Fruit fly (Drosophila melanogaster): ENCODE measurements around the gene Pdf.

Gene Pdf

dm6 chr3R:26413788-26414187 is 42.2 kb downstream of the Pdf start, which contains the start of gene Ald2:
Ald2 (plus strand) TSS chr3R:26414088.
- TF ChIP-seq emc (GFP tag; optimal IDR thresholded peaks at IDR 0.05) (no peak), CG6175 (GFP tag; IDR thresholded peaks at IDR 0.05) (no peak), pnt (GFP tag; optimal IDR thresholded peaks at IDR 0.05) (no peak), Nf-YA (GFP tag; IDR thresholded peaks at IDR 0.05) (no peak), Dll (GFP tag; IDR thresholded peaks at IDR 0.05; ENCODE audit: partially characterized antibody) (no peak), CG3838 (GFP tag; optimal IDR thresholded peaks at IDR 0.05) (no peak), CG11085 (GFP tag; IDR thresholded peaks at IDR 0.05) (no peak), CG1832 (GFP tag; optimal IDR thresholded peaks at IDR 0.05) (no peak), CG31365 (tag; optimal IDR thresholded peaks at IDR 0.05) (no peak), CG6654 (GFP tag; optimal IDR thresholded peaks at IDR 0.05) (no peak), Kr (GFP tag; optimal IDR thresholded peaks at IDR 0.05) (no peak)

- TF ChIP-seq CG7987 (GFP tag; optimal IDR thresholded peaks at IDR 0.05) (no peak), mld (GFP tag; IDR thresholded peaks at IDR 0.05; ENCODE audit: partially characterized antibody) (no peak), Dll (GFP tag; IDR thresholded peaks at IDR 0.05; ENCODE audit: partially characterized antibody) (no peak), kah (GFP tag; optimal IDR thresholded peaks at IDR 0.05) (no peak), sob (GFP tag; IDR thresholded peaks at IDR 0.05) (peak; percentile 29; the same call in 1 of the 2 replicates), CG6175 (GFP tag; IDR thresholded peaks at IDR 0.05) (no peak), Mrtf (GFP tag; IDR thresholded peaks at IDR 0.05) (peak; percentile 41; the same call in 1 of the 3 replicates), Nf-YC (tag; optimal IDR thresholded peaks at IDR 0.05) (no peak), HLH3B (GFP tag; IDR thresholded peaks at IDR 0.05) (peak; percentile 61; the same call in 1 of the 2 replicates), CG7839 (tag; optimal IDR thresholded peaks at IDR 0.05) (peak; percentile 67), CG3995 (GFP tag; optimal IDR thresholded peaks at IDR 0.05) (no peak), CG7372 (GFP tag; IDR thresholded peaks at IDR 0.05) (no peak), bcd (GFP tag; optimal IDR thresholded peaks at IDR 0.05) (peak; percentile 3), slbo (GFP tag; IDR thresholded peaks at IDR 0.05) (no peak), Xrp1 (GFP tag; IDR thresholded peaks at IDR 0.05) (no peak), CG32532 (GFP tag; IDR thresholded peaks at IDR 0.05) (no peak), CG13123 (GFP tag; optimal IDR thresholded peaks at IDR 0.05) (no peak), CoRest (tag; optimal IDR thresholded peaks at IDR 0.05) (no peak), lmd (GFP tag; IDR thresholded peaks at IDR 0.05) (peak; percentile 55), CG11085 (GFP tag; IDR thresholded peaks at IDR 0.05) (no peak), grau (tag; optimal IDR thresholded peaks at IDR 0.05) (no peak), ewg (GFP tag; optimal IDR thresholded peaks at IDR 0.05) (no peak), sna (GFP tag; IDR thresholded peaks at IDR 0.05; ENCODE audit: partially characterized antibody) (no peak), Hey (tag; optimal IDR thresholded peaks at IDR 0.05) (no peak), cwo (GFP tag; optimal IDR thresholded peaks at IDR 0.05) (peak; percentile 18), CG17829 (tag; optimal IDR thresholded peaks at IDR 0.05) (no peak), E2f2 (GFP tag; IDR thresholded peaks at IDR 0.05) (no peak), ttk (GFP tag; IDR thresholded peaks at IDR 0.05) (peak; percentile 53), ATbp (GFP tag; optimal IDR thresholded peaks at IDR 0.05) (no peak), klu (GFP tag; IDR thresholded peaks at IDR 0.05) (no peak), CG11247 (GFP tag; IDR thresholded peaks at IDR 0.05) (no peak), CG3281 (GFP tag; optimal IDR thresholded peaks at IDR 0.05) (peak; percentile 0), CG7963 (GFP tag; IDR thresholded peaks at IDR 0.05; ENCODE audit: partially characterized antibody) (no peak), TFAM (GFP tag; optimal IDR thresholded peaks at IDR 0.05) (no peak), lab (GFP tag; optimal IDR thresholded peaks at IDR 0.05) (peak; percentile 43), toy (GFP tag; IDR thresholded peaks at IDR 0.05) (no peak), grn (GFP tag; optimal IDR thresholded peaks at IDR 0.05) (no peak), CG13624 (GFP tag; optimal IDR thresholded peaks at IDR 0.05) (no peak), CG18599 (GFP tag; optimal IDR thresholded peaks at IDR 0.05) (peak; percentile 30), CG5953 (GFP tag; IDR thresholded peaks at IDR 0.05) (no peak), CG3163 (GFP tag; optimal IDR thresholded peaks at IDR 0.05) (no peak), Usf (GFP tag; optimal IDR thresholded peaks at IDR 0.05) (no peak)
Measured at dm6 chr3R:26409780-26410179, 46.2 kb downstream of the Pdf start.

Measured in whole organism, embryonic.